Fruit fly (Drosophila melanogaster) whole organism, embryonic: Measurements from ENCODE around the gene Rad60.
A peak's percentile ranks its signal among the peaks of the same experiment; 100 is the strongest.

Experiments used
- CG10147 ChIP-seq: fragments of 200-800 bp; sonication (Bioruptor generic); optimal IDR thresholded peaks from 2 replicates; lab custom pipeline; 2019; ENCODE audit warnings: missing biosample characterization, mild to moderate bottlenecking, missing genetic modification characterization, moderate library complexity
- CG12071 ChIP-seq: fragments of 200-800 bp; sonication (Bioruptor generic); optimal IDR thresholded peaks from 3 replicates; lab custom pipeline; 2018; ENCODE audit warnings: missing biosample characterization, mild to moderate bottlenecking, missing genetic modification characterization
- CG13296 ChIP-seq: fragments of 200-800 bp; sonication (Bioruptor generic); optimal IDR thresholded peaks from 3 replicates; lab custom pipeline; 2018; ENCODE audit warnings: missing biosample characterization, mild to moderate bottlenecking, missing genetic modification characterization
- CG13424 ChIP-seq: fragments of 200-800 bp; sonication (Bioruptor generic); optimal IDR thresholded peaks from 2 replicates; lab custom pipeline; 2019; ENCODE audit warnings: missing biosample characterization, mild to moderate bottlenecking, missing genetic modification characterization, moderate library complexity
- CG13894 ChIP-seq: fragments of 200-800 bp; sonication (Bioruptor generic); optimal IDR thresholded peaks from 3 replicates; lab custom pipeline; 2018; ENCODE audit warnings: missing biosample characterization, mild to moderate bottlenecking, missing genetic modification characterization, moderate library complexity
- CG14965 ChIP-seq: fragments of 200-800 bp; sonication (Bioruptor generic); optimal IDR thresholded peaks from 2 replicates; lab custom pipeline; 2016; ENCODE audit warnings: missing biosample characterization, missing genetic modification characterization, borderline replicate concordance
- CG17612 ChIP-seq: fragments of 200-800 bp; sonication (Bioruptor generic); IDR thresholded peaks from 2 replicates; pipeline ENCODE4 v1.3.6; 2022; ENCODE audit warnings: missing biosample characterization, missing genetic modification characterization
- CG17829 ChIP-seq: fragments of 200-800 bp; optimal IDR thresholded peaks from 2 replicates; lab custom pipeline; 2019; ENCODE audit warnings: missing biosample characterization, mild to moderate bottlenecking, missing genetic modification characterization, moderate library complexity
- CG1792 ChIP-seq: fragments of 200-800 bp; sonication (Bioruptor generic); optimal IDR thresholded peaks from 2 replicates; lab custom pipeline; 2016; ENCODE audit warnings: missing biosample characterization, missing genetic modification characterization
- CG18262 ChIP-seq: fragments of 200-800 bp; optimal IDR thresholded peaks from 3 replicates; lab custom pipeline; 2019; ENCODE audit warnings: missing biosample characterization, mild to moderate bottlenecking, missing genetic modification characterization, moderate library complexity
- CG33213 ChIP-seq: fragments of 200-800 bp; sonication (Bioruptor generic); optimal IDR thresholded peaks from 3 replicates; lab custom pipeline; 2016; ENCODE audit warnings: missing biosample characterization, missing genetic modification characterization
- CG3726 ChIP-seq: fragments of 200-800 bp; sonication (Bioruptor generic); IDR thresholded peaks from 3 replicates; pipeline ENCODE4, ENCODE4 v1.3.6; 2022; ENCODE audit warnings: missing biosample characterization, missing genetic modification characterization
- CG6175 ChIP-seq: fragments of 200-800 bp; sonication (Bioruptor generic); IDR thresholded peaks from 3 replicates; pipeline ENCODE4 v1.3.6; 2022; ENCODE audit warnings: missing biosample characterization, missing genetic modification characterization
- CG6654 ChIP-seq: fragments of 200-800 bp; sonication (Bioruptor generic); optimal IDR thresholded peaks from 2 replicates; lab custom pipeline; 2017; ENCODE audit warnings: missing biosample characterization, mild to moderate bottlenecking, missing genetic modification characterization
- CG6813 ChIP-seq: fragments of 200-800 bp; sonication (Bioruptor generic); optimal IDR thresholded peaks from 2 replicates; lab custom pipeline; 2017; ENCODE audit warnings: missing biosample characterization, missing genetic modification characterization, mild to moderate bottlenecking, moderate library complexity, missing genetic modification reagents
- CG9727 ChIP-seq: fragments of 200-800 bp; sonication (Bioruptor generic); optimal IDR thresholded peaks from 3 replicates; lab custom pipeline; 2017; ENCODE audit warnings: missing biosample characterization, mild to moderate bottlenecking, missing genetic modification characterization
- Camta ChIP-seq: fragments of 200-800 bp; sonication (Bioruptor generic); optimal IDR thresholded peaks from 2 replicates; lab custom pipeline; 2016; ENCODE audit warnings: missing biosample characterization, missing genetic modification characterization
- Chrac-16 ChIP-seq: fragments of 200-800 bp; sonication (Bioruptor generic); optimal IDR thresholded peaks from 3 replicates; lab custom pipeline; 2016; ENCODE audit warnings: missing biosample characterization, missing genetic modification characterization
- CkIIα-i1 ChIP-seq: fragments of 200-800 bp; sonication (Bioruptor generic); IDR thresholded peaks from 2 replicates; pipeline ENCODE4 v1.3.6; 2022; ENCODE audit warnings: missing biosample characterization, missing genetic modification characterization
- D ChIP-seq, 2 experiments: fragments of 200-800 bp in 1 of 2; fragments of >200 bp in 1 of 2; sonication (Bioruptor generic) in 1 of 2; optimal IDR thresholded peaks; 2 replicates in 1 of 2; 3 replicates in 1 of 2; lab custom pipeline; 2017; ENCODE audit warnings: mild to moderate bottlenecking in 1 of 2, missing biosample characterization in 1 of 2, missing genetic modification characterization in 1 of 2, missing genetic modification reagents in 1 of 2
- Dfd ChIP-seq, 2 experiments: fragments of >200 bp; optimal IDR thresholded peaks; 2 replicates each; lab custom pipeline; 2017; ENCODE audit warnings: missing biosample characterization in 2 of 2, missing genetic modification characterization in 2 of 2
- E2f2 ChIP-seq: fragments of 200-800 bp; sonication (Bioruptor generic); IDR thresholded peaks from 2 replicates; pipeline ENCODE4 v1.3.6; 2022; ENCODE audit warnings: missing biosample characterization, missing genetic modification characterization
- H15 ChIP-seq: fragments of 200-800 bp; sonication (Bioruptor generic); IDR thresholded peaks from 3 replicates; pipeline ENCODE4 v1.3.6; 2022; ENCODE audit warnings: missing biosample characterization, missing genetic modification characterization
- HLHmδ ChIP-seq: fragments of 200-800 bp; sonication (Bioruptor generic); optimal IDR thresholded peaks from 2 replicates; lab custom pipeline; 2018; ENCODE audit warnings: missing biosample characterization, mild to moderate bottlenecking, missing genetic modification characterization, moderate library complexity
- Hey ChIP-seq: fragments of 200-800 bp; sonication (Bioruptor generic); optimal IDR thresholded peaks from 3 replicates; lab custom pipeline; 2018; ENCODE audit warnings: missing biosample characterization, mild to moderate bottlenecking, missing genetic modification characterization
- Vsx1 ChIP-seq: fragments of 200-800 bp; sonication (Bioruptor generic); optimal IDR thresholded peaks from 2 replicates; lab custom pipeline; 2017; ENCODE audit warnings: missing biosample characterization, mild to moderate bottlenecking, missing genetic modification characterization, missing genetic modification reagents
- ac ChIP-seq: fragments of 200-800 bp; sonication (Bioruptor generic); optimal IDR thresholded peaks from 3 replicates; lab custom pipeline; 2017; ENCODE audit warnings: missing biosample characterization, mild to moderate bottlenecking, missing genetic modification characterization
- al ChIP-seq: fragments of 200-800 bp; sonication (Bioruptor generic); IDR thresholded peaks from 2 replicates; pipeline ENCODE4 v1.3.6; 2022; ENCODE audit warnings: missing biosample characterization, missing genetic modification characterization
- ase ChIP-seq: fragments of 200-800 bp; sonication (Bioruptor generic); IDR thresholded peaks from 3 replicates; pipeline ENCODE4 v1.3.6; 2022; ENCODE audit warnings: missing biosample characterization, missing genetic modification characterization
- ato ChIP-seq: fragments of 200-800 bp; sonication (Bioruptor generic); IDR thresholded peaks from 2 replicates; pipeline ENCODE4 v1.3.6; 2022; ENCODE audit warnings: missing biosample characterization, missing genetic modification characterization; ENCODE audit not compliant: partially characterized antibody
- br ChIP-seq: fragments of >200 bp; optimal IDR thresholded peaks from 2 replicates; lab custom pipeline; 2017
- chn ChIP-seq: fragments of 200-800 bp; sonication (Bioruptor generic); optimal IDR thresholded peaks from 2 replicates; lab custom pipeline; 2016; ENCODE audit warnings: missing biosample characterization, missing genetic modification characterization
- croc ChIP-seq: fragments of 200-800 bp; sonication (Bioruptor generic); conservative IDR thresholded peaks from 3 replicates; pipeline ENCODE4 v1.3.6; 2022; ENCODE audit warnings: missing biosample characterization, missing genetic modification characterization
- disco-r ChIP-seq: fragments of 200-800 bp; sonication (Bioruptor generic); optimal IDR thresholded peaks from 2 replicates; lab custom pipeline; 2016; ENCODE audit warnings: missing biosample characterization, missing genetic modification characterization
- ewg ChIP-seq: fragments of 200-800 bp; sonication (Bioruptor generic); optimal IDR thresholded peaks from 3 replicates; lab custom pipeline; 2017; ENCODE audit warnings: mild to moderate bottlenecking, missing biosample characterization, missing genetic modification reagents, missing genetic modification characterization
- fd102C ChIP-seq: fragments of 200-800 bp; sonication (Bioruptor generic); optimal IDR thresholded peaks from 2 replicates; lab custom pipeline; 2018; ENCODE audit warnings: missing biosample characterization, mild to moderate bottlenecking, missing genetic modification characterization, moderate library complexity
- gfzf ChIP-seq: fragments of 200-800 bp; sonication (Bioruptor generic); optimal IDR thresholded peaks from 2 replicates; lab custom pipeline; 2016; ENCODE audit warnings: missing biosample characterization, mild to moderate bottlenecking, missing genetic modification characterization, moderate library complexity
- grn ChIP-seq: fragments of 200-800 bp; sonication (Bioruptor generic); optimal IDR thresholded peaks from 3 replicates; lab custom pipeline; 2017; ENCODE audit warnings: missing biosample characterization, missing genetic modification characterization
- gt ChIP-seq: fragments of 200-800 bp; sonication (Bioruptor generic); IDR thresholded peaks from 2 replicates; pipeline ENCODE4 v1.3.6; 2022; ENCODE audit warnings: missing biosample characterization, missing genetic modification characterization
- klu ChIP-seq: fragments of 200-800 bp; sonication (Bioruptor generic); IDR thresholded peaks from 2 replicates; pipeline ENCODE4 v1.3.6; 2022; ENCODE audit warnings: missing biosample characterization, missing genetic modification characterization
- lab ChIP-seq: fragments of 200-800 bp; sonication (Bioruptor generic); optimal IDR thresholded peaks from 3 replicates; lab custom pipeline; 2017; ENCODE audit warnings: missing biosample characterization, missing genetic modification characterization, mild to moderate bottlenecking, moderate library complexity, missing genetic modification reagents
- lov ChIP-seq, 2 experiments: fragments of 200-800 bp in 1 of 2; fragments of >200 bp in 1 of 2; sonication (Bioruptor generic) in 1 of 2; IDR thresholded peaks in 1 of 2; optimal IDR thresholded peaks in 1 of 2; 2 replicates in 1 of 2; 3 replicates in 1 of 2; pipeline versions ENCODE4 v1.3.6 to Lab custom; 2017 to 2022; ENCODE audit warnings: missing biosample characterization in 1 of 2, missing genetic modification characterization in 1 of 2
- org-1 ChIP-seq: fragments of 200-800 bp; sonication (Bioruptor generic); optimal IDR thresholded peaks from 2 replicates; lab custom pipeline; 2017; ENCODE audit warnings: missing biosample characterization, missing genetic modification characterization
- peb ChIP-seq: fragments of 200-800 bp; sonication (Bioruptor generic); IDR thresholded peaks from 2 replicates; pipeline ENCODE4 v1.3.6; 2022; ENCODE audit warnings: missing biosample characterization, missing genetic modification characterization
- pzg ChIP-seq: fragments of 200-800 bp; sonication (Bioruptor generic); optimal IDR thresholded peaks from 3 replicates; lab custom pipeline; 2018; ENCODE audit warnings: missing biosample characterization, mild to moderate bottlenecking, missing genetic modification characterization, moderate library complexity
- stc ChIP-seq: fragments of 200-800 bp; sonication (Bioruptor generic); IDR thresholded peaks from 2 replicates; pipeline ENCODE4 v1.3.6; 2022; ENCODE audit warnings: missing biosample characterization, missing genetic modification characterization
- tap ChIP-seq: fragments of 200-800 bp; optimal IDR thresholded peaks from 3 replicates; lab custom pipeline; 2019; ENCODE audit warnings: missing biosample characterization, mild to moderate bottlenecking, missing genetic modification characterization, moderate library complexity
- toy ChIP-seq: fragments of 200-800 bp; sonication (Bioruptor generic); IDR thresholded peaks from 2 replicates; pipeline ENCODE4 v1.3.6; 2022; ENCODE audit warnings: missing biosample characterization, missing genetic modification characterization
- trh ChIP-seq: fragments of 200-800 bp; sonication (Bioruptor generic); optimal IDR thresholded peaks from 2 replicates; lab custom pipeline; 2016; ENCODE audit warnings: missing biosample characterization, missing genetic modification characterization
- vfl ChIP-seq: fragments of 200-800 bp; sonication (Bioruptor generic); optimal IDR thresholded peaks from 2 replicates; lab custom pipeline; 2016; ENCODE audit warnings: missing biosample characterization, missing genetic modification characterization

The Rad60 gene

DNA sequence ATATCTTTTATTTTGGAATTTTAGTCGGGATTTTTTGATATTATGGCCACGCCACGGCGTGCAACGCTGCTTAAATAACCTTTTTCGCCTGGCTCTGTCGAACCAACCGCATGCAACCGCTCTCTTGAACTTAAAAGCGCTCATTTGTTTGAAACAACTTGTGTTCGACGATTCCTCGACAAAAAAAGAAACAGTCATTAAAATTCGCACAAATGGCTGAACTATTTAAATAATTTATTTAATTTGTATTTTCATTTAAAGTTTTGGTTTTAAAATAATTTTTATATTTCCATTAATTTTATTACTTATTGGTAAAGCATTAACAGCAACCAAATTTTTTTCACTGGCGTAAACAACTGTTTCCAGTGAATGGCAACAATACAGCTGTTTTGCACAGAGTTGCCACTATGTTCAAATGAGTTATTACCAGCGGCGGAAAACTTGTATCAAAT is 29.6 kb upstream of the Rad60 start, which contains the start of the genes orb and Cdc16 (continued):
- TF ChIP-seq CG12071 (GFP tag; lab: Kevin White, UChicago), result peak; percentile 68
- peak; percentile 66 for TF ChIP-seq Camta (GFP tag; lab: Kevin White, UChicago)
- no peak for TF ChIP-seq br
- peak; percentile 91 for TF ChIP-seq CG18262 (tag; lab: Kevin White, UChicago)
- no peak for TF ChIP-seq Hey (tag; lab: Kevin White, UChicago)
- no peak for TF ChIP-seq lov (optimal IDR thresholded peaks at IDR 0.05; lab: Kevin White, UChicago)
- TF ChIP-seq lov (GFP tag; IDR thresholded peaks at IDR 0.05; lab: Robert Waterston, UW), result peak; percentile 81; the same call in 2 of the 3 replicates
- TF ChIP-seq lab (GFP tag; lab: Kevin White, UChicago), result peak; percentile 95
- TF ChIP-seq Dfd (GFP tag; optimal IDR thresholded peaks at IDR 0.05; lab: Kevin White, UChicago), result no peak
- no peak for TF ChIP-seq CG14965 (GFP tag; lab: Kevin White, UChicago)
- TF ChIP-seq stc (GFP tag; lab: Robert Waterston, UW), result peak; percentile 95
- peak; percentile 54 for TF ChIP-seq CG1792 (GFP tag; lab: Kevin White, UChicago)
- TF ChIP-seq CG17612 (GFP tag; lab: Robert Waterston, UW), result peak; percentile 70
- peak; percentile 47 for TF ChIP-seq CG6654
- TF ChIP-seq ase (GFP tag; lab: Robert Waterston, UW), result peak; percentile 87
- TF ChIP-seq CG17829 (tag; lab: Kevin White, UChicago), result peak; percentile 92
- TF ChIP-seq gfzf (GFP tag; lab: Kevin White, UChicago), result no peak
- peak; percentile 78 for TF ChIP-seq CG3726 (GFP tag; lab: Robert Waterston, UW)
- TF ChIP-seq CG10147 (GFP tag; lab: Kevin White, UChicago), result peak; percentile 93
- TF ChIP-seq toy (GFP tag; lab: Robert Waterston, UW), result peak; percentile 75; the same call in 1 of the 2 replicates
- TF ChIP-seq H15 (GFP tag; lab: Robert Waterston, UW), result peak; percentile 88
- peak; percentile 86 for TF ChIP-seq trh
- peak; percentile 89 for TF ChIP-seq CG6175 (GFP tag; lab: Robert Waterston, UW)
- peak; percentile 23 for TF ChIP-seq disco-r
- TF ChIP-seq fd102C (GFP tag; lab: Kevin White, UChicago), result peak; percentile 30
- TF ChIP-seq Vsx1 (GFP tag; lab: Kevin White, UChicago), result peak; percentile 71
- peak; percentile 64 for TF ChIP-seq croc
- peak; percentile 55; the same call in 1 of the 2 replicates for TF ChIP-seq gt (GFP tag; lab: Robert Waterston, UW)
- TF ChIP-seq klu (GFP tag; lab: Robert Waterston, UW), result peak; percentile 76
- peak; percentile 83 for TF ChIP-seq al
- TF ChIP-seq ac, result no peak
- peak; percentile 67; the same call in 1 of the 2 replicates for TF ChIP-seq peb (GFP tag; lab: Robert Waterston, UW)
- TF ChIP-seq grn (GFP tag; lab: Kevin White, UChicago), result peak; percentile 4
- TF ChIP-seq chn, result peak; percentile 76
- no peak for TF ChIP-seq HLHmδ (GFP tag; lab: Kevin White, UChicago)
- TF ChIP-seq CG6813 (GFP tag; lab: Kevin White, UChicago), result peak; percentile 83
- no peak for TF ChIP-seq D (optimal IDR thresholded peaks at IDR 0.05; lab: Kevin White, UChicago)
- peak; percentile 80 for TF ChIP-seq D (GFP tag; optimal IDR thresholded peaks at IDR 0.05; lab: Kevin White, UChicago)
- peak; percentile 88 for TF ChIP-seq CG13296 (GFP tag; lab: Kevin White, UChicago)
- peak; percentile 93 for TF ChIP-seq CG13424 (tag; lab: Kevin White, UChicago)
- TF ChIP-seq Chrac-16 (GFP tag; lab: Kevin White, UChicago), result peak; percentile 91
- TF ChIP-seq CG33213 (GFP tag; lab: Kevin White, UChicago), result peak; percentile 35
- peak; percentile 76 for TF ChIP-seq org-1
- TF ChIP-seq CG13894 (tag; lab: Kevin White, UChicago), result peak; percentile 90
- TF ChIP-seq pzg (GFP tag; lab: Kevin White, UChicago), result peak; percentile 58
- peak; percentile 77 for TF ChIP-seq ewg (GFP tag; lab: Kevin White, UChicago)
- peak; percentile 88 for TF ChIP-seq CG9727 (GFP tag; lab: Kevin White, UChicago)
- TF ChIP-seq vfl (GFP tag; lab: Kevin White, UChicago), result peak; percentile 70
- TF ChIP-seq CkIIα-i1, result peak; percentile 71
- no peak for TF ChIP-seq ato (GFP tag; lab: Robert Waterston, UW)
- TF ChIP-seq tap (tag; lab: Kevin White, UChicago), result peak; percentile 89
- peak; percentile 76 for TF ChIP-seq E2f2 (GFP tag; lab: Robert Waterston, UW)
